Worm (Caenorhabditis elegans) whole organism, young adult: ENCODE measurements around the gene gei-13.

ENCODE experiments used
- F10E7.11 ChIP-seq: sonication (generic microtip); optimal IDR thresholded peaks from 2 replicates; lab custom pipeline; 2017; ENCODE audit warnings: mild to moderate bottlenecking, missing genetic modification characterization, moderate library complexity, missing compliant biosample characterization
- F23B12.7 ChIP-seq: sonication (generic microtip); optimal IDR thresholded peaks from 2 replicates; lab custom pipeline; 2017; ENCODE audit warnings: missing genetic modification characterization, mild to moderate bottlenecking, missing compliant biosample characterization, antibody characterized with exemption, moderate library complexity; ENCODE audit not compliant: insufficient read depth
- F37B4.10 ChIP-seq: fragments of 200-800 bp; sonication (Bioruptor generic); IDR thresholded peaks from 2 replicates; pipeline ENCODE4 v1.3.6; 2022; ENCODE audit warnings: missing genetic modification characterization, missing compliant biosample characterization
- Y53F4B.3 ChIP-seq: fragments of 200-800 bp; sonication (Bioruptor generic); IDR thresholded peaks from 2 replicates; pipeline ENCODE4 v1.3.6; 2022; ENCODE audit warnings: missing genetic modification reagents, missing genetic modification characterization, missing compliant biosample characterization
- Y95B8A.8 ChIP-seq: fragments of 200-800 bp; sonication (Bioruptor generic); IDR thresholded peaks from 2 replicates; pipeline ENCODE4 v1.3.6; 2022; ENCODE audit warnings: missing genetic modification reagents, missing genetic modification characterization, missing compliant biosample characterization
- akir-1 ChIP-seq: fragments of 200-800 bp; sonication (Bioruptor generic); optimal IDR thresholded peaks from 2 replicates; lab custom pipeline; 2018; ENCODE audit warnings: mild to moderate bottlenecking, missing genetic modification characterization, moderate library complexity, missing compliant biosample characterization
- ama-1 ChIP-seq, 3 experiments: fragments of 150-350 bp in 1 of 3; sonication (generic microtip) in 2 of 3; optimal IDR thresholded peaks; 2 replicates each; lab custom pipeline; 2014 to 2018; ENCODE audit warnings: missing biosample characterization in 2 of 3, missing genetic modification characterization in 2 of 3, missing genetic modification reagents in 2 of 3
- aptf-3 ChIP-seq: fragments of 200-800 bp; sonication (Bioruptor generic); IDR thresholded peaks from 2 replicates; pipeline ENCODE4 v1.3.6; 2022; ENCODE audit warnings: missing genetic modification characterization, missing compliant biosample characterization
- attf-5 ChIP-seq: fragments of 200-800 bp; sonication (Bioruptor generic); optimal IDR thresholded peaks from 2 replicates; lab custom pipeline; 2018; ENCODE audit warnings: mild to moderate bottlenecking, missing genetic modification characterization, missing compliant biosample characterization
- attf-6 ChIP-seq: fragments of 200-800 bp; sonication (Bioruptor generic); IDR thresholded peaks from 2 replicates; pipeline ENCODE4 v1.3.6; 2022; ENCODE audit warnings: missing genetic modification reagents, missing genetic modification characterization, missing compliant biosample characterization
- bed-2 ChIP-seq: fragments of 200-800 bp; sonication (Bioruptor generic); IDR thresholded peaks from 2 replicates; pipeline ENCODE4 v1.3.6; 2022; ENCODE audit warnings: missing genetic modification reagents, missing genetic modification characterization, missing compliant biosample characterization
- cebp-2 ChIP-seq: fragments of 200-800 bp; sonication (Bioruptor generic); IDR thresholded peaks from 2 replicates; pipeline ENCODE4 v1.3.6; 2022; ENCODE audit warnings: missing genetic modification characterization, missing compliant biosample characterization
- ceh-27 ChIP-seq: fragments of 200-800 bp; sonication (Bioruptor generic); optimal IDR thresholded peaks from 2 replicates; lab custom pipeline; 2018; ENCODE audit warnings: mild to moderate bottlenecking, missing genetic modification characterization, moderate library complexity, missing compliant biosample characterization
- ceh-58 ChIP-seq: fragments of 200-800 bp; sonication (Bioruptor generic); IDR thresholded peaks from 2 replicates; pipeline ENCODE4 v1.3.6; 2022; ENCODE audit warnings: missing genetic modification characterization, missing compliant biosample characterization
- chd-7 ChIP-seq: sonication (generic microtip); optimal IDR thresholded peaks from 2 replicates; lab custom pipeline; 2016; ENCODE audit warnings: mild to moderate bottlenecking, missing genetic modification characterization, moderate library complexity, missing compliant biosample characterization
- die-1 ChIP-seq: sonication (generic microtip); optimal IDR thresholded peaks from 2 replicates; lab custom pipeline; 2016; ENCODE audit warnings: missing genotype, mild to moderate bottlenecking, missing genetic modification characterization, missing compliant biosample characterization
- dox-1 ChIP-seq: fragments of 200-800 bp; sonication (Bioruptor generic); IDR thresholded peaks from 2 replicates; pipeline ENCODE4 v1.3.6; 2022; ENCODE audit warnings: missing genetic modification reagents, missing genetic modification characterization, missing compliant biosample characterization
- dpl-1 ChIP-seq: fragments of 150-350 bp; optimal IDR thresholded peaks from 2 replicates; lab custom pipeline; 2014; ENCODE audit warnings: missing biosample characterization, missing genetic modification reagents, missing genetic modification characterization
- fkh-3 ChIP-seq: sonication (generic microtip); optimal IDR thresholded peaks from 2 replicates; lab custom pipeline; 2016; ENCODE audit warnings: mild to moderate bottlenecking, missing genetic modification characterization, missing compliant biosample characterization
- hlh-26 ChIP-seq: fragments of 200-800 bp; sonication (Bioruptor generic); conservative IDR thresholded peaks from 2 replicates; pipeline ENCODE4 v1.3.6; 2022; ENCODE audit warnings: missing genetic modification reagents, missing genetic modification characterization, missing compliant biosample characterization
- lin-35 ChIP-seq, 3 experiments: fragments of 150-350 bp in 2 of 3; sonication (generic microtip) in 1 of 3; optimal IDR thresholded peaks; 2 replicates each; lab custom pipeline; 2014 to 2018; ENCODE audit warnings: missing biosample characterization in 3 of 3, missing genetic modification characterization in 3 of 3, missing genetic modification reagents in 3 of 3
- lin-54 ChIP-seq: fragments of 200-800 bp; sonication (Bioruptor generic); optimal IDR thresholded peaks from 2 replicates; lab custom pipeline; 2018; ENCODE audit warnings: mild to moderate bottlenecking, missing genetic modification characterization, missing compliant biosample characterization
- lir-1 ChIP-seq: fragments of 200-800 bp; sonication (Bioruptor generic); conservative IDR thresholded peaks from 2 replicates; pipeline ENCODE4 v1.3.6; 2022; ENCODE audit warnings: missing genetic modification reagents, missing genetic modification characterization, missing compliant biosample characterization
- lsl-1 ChIP-seq: fragments of 200-800 bp; sonication (Bioruptor generic); optimal IDR thresholded peaks from 2 replicates; lab custom pipeline; 2018; ENCODE audit warnings: mild to moderate bottlenecking, missing genetic modification characterization, moderate library complexity, missing compliant biosample characterization
- madf-10 ChIP-seq: sonication (generic microtip); optimal IDR thresholded peaks from 2 replicates; lab custom pipeline; 2016; ENCODE audit warnings: mild to moderate bottlenecking, missing genetic modification characterization, missing compliant biosample characterization
- madf-3 ChIP-seq: fragments of 200-800 bp; sonication (Bioruptor generic); IDR thresholded peaks from 2 replicates; pipeline ENCODE4 v1.3.6; 2022; ENCODE audit warnings: missing genetic modification reagents, missing genetic modification characterization, missing compliant biosample characterization
- madf-6 ChIP-seq: fragments of 200-800 bp; sonication (Bioruptor generic); IDR thresholded peaks from 2 replicates; pipeline ENCODE4 v1.3.6; 2022; ENCODE audit warnings: missing genetic modification reagents, missing genetic modification characterization, missing compliant biosample characterization
- mcd-1 ChIP-seq: fragments of 200-800 bp; sonication (Bioruptor generic); IDR thresholded peaks from 2 replicates; pipeline ENCODE4 v1.3.6; 2022; ENCODE audit warnings: missing genetic modification reagents, missing genetic modification characterization, missing compliant biosample characterization
- mel-28 ChIP-seq: sonication (generic microtip); optimal IDR thresholded peaks from 2 replicates; lab custom pipeline; 2016; ENCODE audit warnings: borderline replicate concordance, mild to moderate bottlenecking, missing genetic modification characterization, missing compliant biosample characterization
- mes-4 ChIP-seq: sonication (generic microtip); optimal IDR thresholded peaks from 2 replicates; lab custom pipeline; 2016; ENCODE audit warnings: missing genotype, missing genetic modification characterization, missing compliant biosample characterization
- mxl-1 ChIP-seq: sonication (generic microtip); optimal IDR thresholded peaks from 2 replicates; lab custom pipeline; 2016; ENCODE audit warnings: missing genetic modification characterization, missing compliant biosample characterization
- nfya-2 ChIP-seq: fragments of 200-800 bp; sonication (Bioruptor generic); IDR thresholded peaks from 2 replicates; pipeline ENCODE4 v1.3.6; 2022; ENCODE audit warnings: missing genetic modification reagents, missing genetic modification characterization, missing compliant biosample characterization
- nhr-120 ChIP-seq: fragments of 200-800 bp; sonication (Bioruptor generic); IDR thresholded peaks from 2 replicates; pipeline ENCODE4 v1.3.6; 2022; ENCODE audit warnings: missing genetic modification characterization, missing compliant biosample characterization
- pha-4 ChIP-seq: fragments of 150-350 bp; sonication (generic microtip); optimal IDR thresholded peaks from 2 replicates; lab custom pipeline; 2014; ENCODE audit warnings: missing biosample characterization, missing genetic modification reagents, missing genetic modification characterization
- repo-1 ChIP-seq: sonication (generic microtip); optimal IDR thresholded peaks from 2 replicates; lab custom pipeline; 2017; ENCODE audit warnings: mild to moderate bottlenecking, missing genetic modification characterization, missing compliant biosample characterization
- rpc-1 ChIP-seq, 2 experiments: fragments of 150-350 bp in 1 of 2; sonication (generic microtip) in 1 of 2; optimal IDR thresholded peaks; 2 replicates each; lab custom pipeline; 2014 to 2018; ENCODE audit warnings: missing biosample characterization in 1 of 2, missing genetic modification characterization in 1 of 2, missing genetic modification reagents in 1 of 2, missing genotype in 1 of 2
- sdz-38 ChIP-seq: sonication (generic microtip); optimal IDR thresholded peaks from 2 replicates; lab custom pipeline; 2016; ENCODE audit warnings: missing genotype, missing genetic modification characterization, missing compliant biosample characterization
- snpc-3.4 ChIP-seq: sonication (generic microtip); optimal IDR thresholded peaks from 2 replicates; lab custom pipeline; 2017; ENCODE audit warnings: missing genetic modification characterization, mild to moderate bottlenecking, missing compliant biosample characterization, antibody characterized with exemption, moderate library complexity, missing genotype, missing genetic modification reagents
- snpc-4 ChIP-seq, 5 experiments: fragments of 150-350 bp in 1 of 5; sonication (generic microtip) in 4 of 5; optimal IDR thresholded peaks; 2 replicates each; lab custom pipeline; 2014 to 2018; ENCODE audit warnings: missing genetic modification characterization in 5 of 5, missing biosample characterization in 3 of 5, antibody characterized with exemption in 2 of 5, mild to moderate bottlenecking in 2 of 5, missing compliant biosample characterization in 2 of 5, missing genotype in 2 of 5, moderate library complexity in 2 of 5, missing genetic modification reagents in 1 of 5
- tbp1 ChIP-seq: fragments of 200-800 bp; sonication (Bioruptor generic); optimal IDR thresholded peaks from 2 replicates; lab custom pipeline; 2018; ENCODE audit warnings: mild to moderate bottlenecking, missing genetic modification characterization, missing compliant biosample characterization
- tbx-9 ChIP-seq: sonication (generic microtip); optimal IDR thresholded peaks from 2 replicates; lab custom pipeline; 2016; ENCODE audit warnings: borderline replicate concordance, missing genetic modification characterization, inconsistent platforms, missing compliant biosample characterization
- tlf-1 ChIP-seq: fragments of 200-800 bp; sonication (Bioruptor generic); optimal IDR thresholded peaks from 2 replicates; lab custom pipeline; 2018; ENCODE audit warnings: mild to moderate bottlenecking, missing genetic modification characterization, missing compliant biosample characterization
- unc-62 ChIP-seq: fragments of 150-350 bp; optimal IDR thresholded peaks from 2 replicates; lab custom pipeline; 2014; ENCODE audit warnings: missing biosample characterization, missing genetic modification reagents, missing genetic modification characterization
- ztf-18 ChIP-seq: sonication (generic microtip); optimal IDR thresholded peaks from 2 replicates; lab custom pipeline; 2016; ENCODE audit warnings: missing genotype, mild to moderate bottlenecking, missing genetic modification characterization, missing compliant biosample characterization
- ztf-3 ChIP-seq: fragments of 200-800 bp; sonication (Bioruptor generic); optimal IDR thresholded peaks from 2 replicates; lab custom pipeline; 2018; ENCODE audit warnings: mild to moderate bottlenecking, missing genetic modification characterization, missing compliant biosample characterization

gei-13 gene

ce11 chrIII:9631117-9631655 lies 5.7 kb downstream of the gei-13 start, which contains the start of gene ubc-7 (continued):
- TF ChIP-seq attf-6 (GFP tag; lab: Robert Waterston, UW) (no peak), lir-1 (GFP tag; lab: Robert Waterston, UW) (no peak)

ce11 chrIII:9629855-9630254 lies 7.1 kb downstream of the gei-13 start, which contains the start of gene rpac-19:
Gene rpac-19, minus strand, starts transcription at chrIII:9629885.
- peak; percentile 28 for TF ChIP-seq die-1 (tag; lab: Kevin White, UChicago)
- no peak for TF ChIP-seq dox-1
- TF ChIP-seq ama-1 (optimal IDR thresholded peaks at IDR 0.05; lab: Kevin White, UChicago): peak; percentile 74
- TF ChIP-seq ama-1 (GFP tag; optimal IDR thresholded peaks at IDR 0.05; lab: Kevin White, UChicago): peak in 1 of 2 experiments; percentile 77
- TF ChIP-seq F23B12.7 (tag; lab: Kevin White, UChicago): peak; percentile 53
- TF ChIP-seq snpc-4 (GFP tag; optimal IDR thresholded peaks at IDR 0.05; lab: Kevin White, UChicago): no peak
- TF ChIP-seq snpc-4 (tag; optimal IDR thresholded peaks at IDR 0.05; lab: Kevin White, UChicago): peak in 3 of 4 experiments; percentile 55 to 76 (median 58)
- peak in 2 of 3 experiments; percentile 23 to 79 for TF ChIP-seq lin-35 (GFP tag; optimal IDR thresholded peaks at IDR 0.05; lab: Kevin White, UChicago)
- 0 out of 2 replicates have a peak, but pooled peaks have one; percentile 52 for TF ChIP-seq bed-2 (GFP tag; lab: Robert Waterston, UW)
- peak; percentile 73; the same call in 1 of the 2 replicates for TF ChIP-seq madf-3
- no peak for TF ChIP-seq hlh-26 (GFP tag; lab: Robert Waterston, UW)
- TF ChIP-seq ztf-3 (GFP tag; lab: Kevin White, UChicago): peak; percentile 20
- peak; percentile 10 for TF ChIP-seq dpl-1 (GFP tag; lab: Kevin White, UChicago)
- peak; percentile 30 for TF ChIP-seq mel-28
- peak; percentile 77 for TF ChIP-seq pha-4 (tag; lab: Kevin White, UChicago)
- no peak for TF ChIP-seq lir-1 (GFP tag; lab: Robert Waterston, UW)
- no peak for TF ChIP-seq aptf-3 (GFP tag; lab: Robert Waterston, UW)
- TF ChIP-seq cebp-2: no peak
- peak; percentile 80 for TF ChIP-seq madf-6 (GFP tag; lab: Robert Waterston, UW)
- peak; percentile 89 for TF ChIP-seq F10E7.11
- TF ChIP-seq ceh-58 (GFP tag; lab: Robert Waterston, UW): no peak
- TF ChIP-seq ztf-18: peak; percentile 75
- TF ChIP-seq F37B4.10 (GFP tag; lab: Robert Waterston, UW): no peak
- TF ChIP-seq snpc-3.4 (tag; lab: Kevin White, UChicago): peak; percentile 50
- peak; percentile 89 for TF ChIP-seq repo-1 (tag; lab: Kevin White, UChicago)
- peak; percentile 37 for TF ChIP-seq rpc-1 (optimal IDR thresholded peaks at IDR 0.05; lab: Kevin White, UChicago)
- no peak for TF ChIP-seq rpc-1 (tag; optimal IDR thresholded peaks at IDR 0.05; lab: Kevin White, UChicago)
- TF ChIP-seq tbx-9 (tag; lab: Kevin White, UChicago): no peak
- TF ChIP-seq nhr-120: no peak
- TF ChIP-seq lsl-1 (GFP tag; lab: Kevin White, UChicago): peak; percentile 57
- peak; percentile 61 for TF ChIP-seq chd-7 (tag; lab: Kevin White, UChicago)
- TF ChIP-seq unc-62: no peak
- TF ChIP-seq tbp1 (GFP tag; lab: Kevin White, UChicago): peak; percentile 65
- peak; percentile 53 for TF ChIP-seq mes-4 (tag; lab: Kevin White, UChicago)
- peak; percentile 78 for TF ChIP-seq mcd-1 (GFP tag; lab: Robert Waterston, UW)
- TF ChIP-seq tlf-1: peak; percentile 86
- no peak for TF ChIP-seq ceh-27 (GFP tag; lab: Kevin White, UChicago)
- TF ChIP-seq Y95B8A.8 (GFP tag; lab: Robert Waterston, UW): peak; percentile 90
- TF ChIP-seq attf-6 (GFP tag; lab: Robert Waterston, UW): peak; percentile 60
- TF ChIP-seq madf-10 (tag; lab: Kevin White, UChicago): peak; percentile 80
- TF ChIP-seq sdz-38 (tag; lab: Kevin White, UChicago): no peak
- no peak for TF ChIP-seq akir-1 (GFP tag; lab: Kevin White, UChicago)
- TF ChIP-seq fkh-3 (tag; lab: Kevin White, UChicago): no peak
- TF ChIP-seq nfya-2 (GFP tag; lab: Robert Waterston, UW): no peak
- TF ChIP-seq attf-5 (GFP tag; lab: Kevin White, UChicago): peak; percentile 79
- TF ChIP-seq lin-54: peak; percentile 80
- peak; percentile 31 for TF ChIP-seq mxl-1 (tag; lab: Kevin White, UChicago)
- no peak for TF ChIP-seq Y53F4B.3 (GFP tag; lab: Robert Waterston, UW)
